ENCODE assay signal across 3 worm cellular contexts in the genomic region with DNA sequence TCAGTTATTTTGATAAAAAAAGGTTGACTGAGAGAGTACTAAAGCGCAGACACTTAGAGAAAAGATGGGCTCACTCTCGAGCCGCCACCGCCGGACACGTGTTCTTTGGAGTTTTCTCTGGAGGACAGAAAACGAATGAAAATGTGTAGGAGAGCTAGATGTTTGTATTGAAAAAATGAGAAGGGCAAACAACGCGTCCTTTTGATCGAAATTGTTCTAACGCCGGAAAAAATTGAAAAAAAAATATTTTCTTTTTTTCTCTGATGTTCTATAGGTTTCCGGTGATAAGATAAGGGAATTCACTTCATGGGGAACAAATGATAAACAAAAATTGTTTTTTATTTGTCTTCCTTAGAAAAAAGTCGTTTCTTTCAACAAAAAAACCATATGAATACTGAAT.
TF ChIP-seq lines count a peak whose summit lies in the region.

No protein-coding gene starts in this region.

TF ChIP-seq in whole organism, L3 larva, 47 proteins besides CTCF, POLR2A, EP300 and RAD21 (continued from another document):
- TF ChIP-seq egl-5 (tag; optimal IDR thresholded peaks at IDR 0.05; lab: Kevin White, UChicago), result no peak
TF ChIP-seq in whole organism, L3 larva: peak in this region for 4.

TF ChIP-seq in whole organism, L4 larva, 104 proteins besides CTCF, POLR2A, EP300 and RAD21 (continued from another document):
- TF ChIP-seq lsy-2 (tag; optimal IDR thresholded peaks at IDR 0.05; lab: Kevin White, UChicago) (peak in 1 of 2 experiments; percentile 12), daf-16 (GFP tag; optimal IDR thresholded peaks at IDR 0.05; lab: Kevin White, UChicago) (peak in 1 of 2 experiments; percentile 61), daf-16 (tag; optimal IDR thresholded peaks at IDR 0.05; lab: Kevin White, UChicago) (peak; percentile 87), saeg-2 (GFP tag; IDR thresholded peaks at IDR 0.05; lab: Robert Waterston, UW) (no peak), dve-1 (tag; optimal IDR thresholded peaks at IDR 0.05; lab: Kevin White, UChicago; ENCODE audit: insufficient read depth) (peak; percentile 63), pqm-1 (tag; optimal IDR thresholded peaks at IDR 0.05; lab: Kevin White, UChicago) (peak; percentile 23)

TF ChIP-seq in whole organism, young adult, 124 proteins besides CTCF, POLR2A, EP300 and RAD21 (continued from another document):
- TF ChIP-seq Y67H2A.10 (GFP tag; conservative IDR thresholded peaks at IDR 0.05; lab: Robert Waterston, UW) (no peak), ama-1 (optimal IDR thresholded peaks at IDR 0.05; lab: Kevin White, UChicago) (peak; percentile 9), ama-1 (GFP tag; optimal IDR thresholded peaks at IDR 0.05; lab: Kevin White, UChicago) (no peak), snpc-3.4 (tag; optimal IDR thresholded peaks at IDR 0.05; lab: Kevin White, UChicago) (no peak), madf-6 (GFP tag; IDR thresholded peaks at IDR 0.05; lab: Robert Waterston, UW) (no peak), nhr-80 (tag; optimal IDR thresholded peaks at IDR 0.05; lab: Kevin White, UChicago) (peak; percentile 56), bed-2 (GFP tag; IDR thresholded peaks at IDR 0.05; lab: Robert Waterston, UW) (no peak), lir-1 (GFP tag; conservative IDR thresholded peaks at IDR 0.05; lab: Robert Waterston, UW) (no peak), K12H6.12 (tag; optimal IDR thresholded peaks at IDR 0.05; lab: Kevin White, UChicago) (no peak), gei-17 (GFP tag; optimal IDR thresholded peaks at IDR 0.05; lab: Kevin White, UChicago) (no peak), ztf-18 (tag; optimal IDR thresholded peaks at IDR 0.05; lab: Kevin White, UChicago) (peak; percentile 29), zim-3 (tag; optimal IDR thresholded peaks at IDR 0.05; lab: Kevin White, UChicago) (no peak), unc-130 (GFP tag; optimal IDR thresholded peaks at IDR 0.05; lab: Kevin White, UChicago) (no peak), nfya-1 (tag; optimal IDR thresholded peaks at IDR 0.05; lab: Kevin White, UChicago; ENCODE audit: borderline replicate concordance, insufficient read depth) (no peak)
TF ChIP-seq in whole organism, young adult: peak in this region for 6.
